Worm (Caenorhabditis elegans) whole organism, young adult: Measurements from ENCODE around the gene srh-46.

Source experiments
- Y53F4B.3 ChIP-seq: fragments of 200-800 bp; sonication (Bioruptor generic); IDR thresholded peaks from 2 replicates; pipeline ENCODE4 v1.3.6; 2022; ENCODE audit warnings: missing genetic modification reagents, missing genetic modification characterization, missing compliant biosample characterization
- nfya-1 ChIP-seq: sonication (generic microtip); optimal IDR thresholded peaks from 2 replicates; lab custom pipeline; 2017; ENCODE audit warnings: antibody characterized with exemption, missing compliant biosample characterization, missing genetic modification characterization, borderline replicate concordance; ENCODE audit not compliant: insufficient read depth
- pha-4 ChIP-seq: fragments of 150-350 bp; sonication (generic microtip); optimal IDR thresholded peaks from 2 replicates; lab custom pipeline; 2014; ENCODE audit warnings: missing biosample characterization, missing genetic modification reagents, missing genetic modification characterization
- somi-1 ChIP-seq: fragments of 200-800 bp; sonication (Bioruptor generic); optimal IDR thresholded peaks from 2 replicates; lab custom pipeline; 2018; ENCODE audit warnings: mild to moderate bottlenecking, missing genetic modification characterization, missing compliant biosample characterization
- ztf-6 ChIP-seq: fragments of 200-800 bp; sonication (Bioruptor generic); IDR thresholded peaks from 2 replicates; pipeline ENCODE4 v1.3.6; 2022; ENCODE audit warnings: missing genetic modification reagents, missing genetic modification characterization, missing compliant biosample characterization

ce11 chrV:11344816-11345336 is 42.2 kb upstream of the srh-46 start:
- TF ChIP-seq somi-1 (GFP tag; lab: Kevin White, UChicago) = no peak
- no peak for TF ChIP-seq pha-4 (tag; lab: Kevin White, UChicago)
- no peak for TF ChIP-seq ztf-6 (GFP tag; lab: Robert Waterston, UW)
- no peak for TF ChIP-seq nfya-1
- TF ChIP-seq Y53F4B.3 (GFP tag; lab: Robert Waterston, UW) = no peak
